Worm (Caenorhabditis elegans) whole organism, L4 larva: ENCODE measurements around the gene nhr-246.

Experiments
- Y105C5A.15 ChIP-seq: fragments of 200-800 bp; sonication (Bioruptor generic); IDR thresholded peaks from 2 replicates; pipeline ENCODE4 v1.3.6; 2022; ENCODE audit warnings: missing genetic modification characterization, missing compliant biosample characterization
- ama-1 ChIP-seq: fragments of 150-350 bp; optimal IDR thresholded peaks from 2 replicates; lab custom pipeline; 2014; ENCODE audit warnings: inconsistent platforms, mixed read lengths
- ceh-82 ChIP-seq: sonication (generic microtip); optimal IDR thresholded peaks from 2 replicates; lab custom pipeline; 2017; ENCODE audit warnings: missing biosample characterization, missing genetic modification characterization
- daf-19 ChIP-seq: fragments of 200-800 bp; sonication (Bioruptor generic); conservative IDR thresholded peaks from 2 replicates; pipeline ENCODE4 v1.3.6; 2022; ENCODE audit warnings: missing genetic modification characterization, missing compliant biosample characterization
- dmd-8 ChIP-seq: fragments of 200-800 bp; sonication (Bioruptor generic); IDR thresholded peaks from 2 replicates; pipeline ENCODE4 v1.3.6; 2022; ENCODE audit warnings: missing genetic modification characterization, missing compliant biosample characterization
- mxl-2 ChIP-seq: fragments of 200-800 bp; sonication (Bioruptor generic); conservative IDR thresholded peaks from 2 replicates; pipeline ENCODE4 v1.3.6; 2022; ENCODE audit warnings: missing genetic modification reagents, missing genetic modification characterization, missing compliant biosample characterization
- nhr-10 ChIP-seq: fragments of 150-350 bp; optimal IDR thresholded peaks from 2 replicates; lab custom pipeline; 2014; ENCODE audit warnings: missing biosample characterization, missing genetic modification characterization
- nhr-77 ChIP-seq: fragments of 150-350 bp; optimal IDR thresholded peaks from 2 replicates; lab custom pipeline; 2014; ENCODE audit warnings: missing biosample characterization, missing genetic modification characterization
- skn-1 ChIP-seq: fragments of 150-350 bp; optimal IDR thresholded peaks from 2 replicates; lab custom pipeline; 2014; ENCODE audit warnings: missing biosample characterization, missing genetic modification characterization
- snpc-4 ChIP-seq: fragments of 150-350 bp; optimal IDR thresholded peaks from 2 replicates; lab custom pipeline; 2014; ENCODE audit warnings: missing biosample characterization, missing genetic modification characterization
- spr-1 ChIP-seq: sonication (generic microtip); optimal IDR thresholded peaks from 2 replicates; lab custom pipeline; 2016; ENCODE audit warnings: mild to moderate bottlenecking, missing genetic modification characterization, missing compliant biosample characterization
- unc-62 ChIP-seq, 3 experiments: fragments of 150-350 bp in 1 of 3; sonication (generic microtip); optimal IDR thresholded peaks in 2 of 3; peaks in 1 of 3; 1 replicate in 1 of 3; 2 replicates in 2 of 3; lab custom pipeline; 2014 to 2017; ENCODE audit warnings: missing biosample characterization in 3 of 3, missing genetic modification characterization in 3 of 3, missing genetic modification reagents in 3 of 3, missing genotype in 1 of 3

DNA sequence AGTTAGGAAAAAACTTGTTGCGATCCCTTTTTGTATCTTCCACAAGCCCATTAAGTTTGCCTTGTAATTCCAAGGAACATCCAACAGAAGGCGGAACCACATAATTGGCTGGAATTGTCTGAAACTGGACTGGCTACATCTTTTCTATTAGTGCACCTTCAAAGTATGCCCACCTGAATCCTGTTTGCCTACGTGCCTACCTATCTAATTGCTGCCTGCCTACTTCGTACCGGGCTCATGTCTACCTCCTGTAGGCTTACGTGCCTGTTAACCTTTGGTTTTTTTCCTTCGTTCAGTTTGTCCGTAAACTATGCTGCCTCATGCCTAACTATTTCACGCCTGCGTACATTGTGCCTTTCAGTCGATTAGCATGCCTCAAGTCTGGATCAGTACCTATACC is 21.1 kb downstream of the nhr-246 start, which contains the start of gene wrt-7:
- no peak for TF ChIP-seq spr-1 (tag; lab: Kevin White, UChicago)
- TF ChIP-seq unc-62 (GFP tag; optimal IDR thresholded peaks at IDR 0.05 in 1 of 2; lab: Kevin White, UChicago): peak in 1 of 2 experiments; percentile 33
- TF ChIP-seq unc-62 (tag; optimal IDR thresholded peaks at IDR 0.05; lab: Kevin White, UChicago): no peak
- no peak for TF ChIP-seq snpc-4 (tag; lab: Kevin White, UChicago)
- no peak for TF ChIP-seq dmd-8 (GFP tag; lab: Robert Waterston, UW)
- no peak for TF ChIP-seq mxl-2 (GFP tag; lab: Robert Waterston, UW)
- no peak for TF ChIP-seq ama-1 (lab: Kevin White, UChicago)
- no peak for TF ChIP-seq daf-19 (GFP tag; lab: Robert Waterston, UW)
- no peak for TF ChIP-seq skn-1 (tag; lab: Kevin White, UChicago)
- TF ChIP-seq Y105C5A.15 (GFP tag; lab: Robert Waterston, UW): no peak
- TF ChIP-seq ceh-82 (tag; lab: Kevin White, UChicago): no peak
- TF ChIP-seq nhr-77 (tag; lab: Kevin White, UChicago): no peak
- no peak for TF ChIP-seq nhr-10 (tag; lab: Kevin White, UChicago)
